Worm (Caenorhabditis elegans): ENCODE data around the gene Y54G2A.12.
"Not testable (repeated sequence)": the region's sequence is repeated elsewhere in the genome, so short reads cannot be mapped to it uniquely, and the experiment has no call there.

ce11 chrIV:2756073-2756472 is 26.6 kb downstream of the Y54G2A.12 start:
- not testable (repeated sequence) for TF ChIP-seq hmg-4 (GFP tag; optimal IDR thresholded peaks at IDR 0.05); ama-1 (optimal IDR thresholded peaks at IDR 0.05); aly-1 (tag; optimal IDR thresholded peaks at IDR 0.05); sea-1 (GFP tag; conservative IDR thresholded peaks at IDR 0.05); tbx-37 (GFP tag; conservative IDR thresholded peaks at IDR 0.05); ets-7 (tag; optimal IDR thresholded peaks at IDR 0.05)
